Fruit fly (Drosophila melanogaster) whole organism, embryonic: ENCODE measurements around the gene Rpp14b.

Experiments
- CG10147 ChIP-seq: fragments of 200-800 bp; sonication (Bioruptor generic); optimal IDR thresholded peaks from 2 replicates; lab custom pipeline; 2019; ENCODE audit warnings: missing biosample characterization, mild to moderate bottlenecking, missing genetic modification characterization, moderate library complexity
- CG10979 ChIP-seq: fragments of 200-800 bp; sonication (Bioruptor generic); optimal IDR thresholded peaks from 2 replicates; lab custom pipeline; 2018; ENCODE audit warnings: missing biosample characterization, mild to moderate bottlenecking, missing genetic modification characterization, moderate library complexity
- CG11723 ChIP-seq: fragments of 200-800 bp; sonication (Bioruptor generic); optimal IDR thresholded peaks from 2 replicates; lab custom pipeline; 2017; ENCODE audit warnings: missing biosample characterization, mild to moderate bottlenecking, missing genetic modification characterization
- CG13123 ChIP-seq: fragments of 200-800 bp; sonication (Bioruptor generic); optimal IDR thresholded peaks from 2 replicates; lab custom pipeline; 2016; ENCODE audit warnings: missing biosample characterization, missing genetic modification characterization
- CG1647 ChIP-seq: fragments of 200-800 bp; sonication (Bioruptor generic); optimal IDR thresholded peaks from 3 replicates; lab custom pipeline; 2016; ENCODE audit warnings: missing biosample characterization, missing genetic modification characterization
- CG3995 ChIP-seq: fragments of 200-800 bp; sonication (Bioruptor generic); optimal IDR thresholded peaks from 3 replicates; lab custom pipeline; 2016; ENCODE audit warnings: missing biosample characterization, missing genetic modification characterization
- CG42726 ChIP-seq: fragments of 200-800 bp; sonication (Bioruptor generic); IDR thresholded peaks from 2 replicates; pipeline ENCODE4 v1.3.6; 2022; ENCODE audit warnings: missing biosample characterization, missing genetic modification characterization; ENCODE audit not compliant: partially characterized antibody
- CG4617 ChIP-seq: fragments of 200-800 bp; sonication (Bioruptor generic); optimal IDR thresholded peaks from 3 replicates; lab custom pipeline; 2016; ENCODE audit warnings: missing biosample characterization, missing genetic modification characterization, borderline replicate concordance
- CG5953 ChIP-seq: fragments of 200-800 bp; sonication (Bioruptor generic); IDR thresholded peaks from 2 replicates; pipeline ENCODE4 v1.3.6; 2022; ENCODE audit warnings: missing biosample characterization, missing genetic modification characterization
- CG6689 ChIP-seq: fragments of 200-800 bp; sonication (Bioruptor generic); IDR thresholded peaks from 2 replicates; pipeline ENCODE4 v1.3.6; 2022; ENCODE audit warnings: missing biosample characterization, missing genetic modification characterization
- CG6813 ChIP-seq: fragments of 200-800 bp; sonication (Bioruptor generic); optimal IDR thresholded peaks from 2 replicates; lab custom pipeline; 2017; ENCODE audit warnings: missing biosample characterization, missing genetic modification characterization, mild to moderate bottlenecking, moderate library complexity, missing genetic modification reagents
- CG7745 ChIP-seq: fragments of 200-800 bp; sonication (Bioruptor generic); optimal IDR thresholded peaks from 2 replicates; lab custom pipeline; 2018; ENCODE audit warnings: missing biosample characterization, mild to moderate bottlenecking, missing genetic modification characterization, moderate library complexity
- CG7963 ChIP-seq: fragments of 200-800 bp; sonication (Bioruptor generic); IDR thresholded peaks from 3 replicates; pipeline ENCODE4 v1.3.6; 2022; ENCODE audit warnings: missing biosample characterization, missing genetic modification characterization; ENCODE audit not compliant: partially characterized antibody
- CG8388 ChIP-seq: fragments of 200-800 bp; sonication (Bioruptor generic); optimal IDR thresholded peaks from 2 replicates; lab custom pipeline; 2019; ENCODE audit warnings: missing biosample characterization, mild to moderate bottlenecking, missing genetic modification characterization, moderate library complexity
- CG9817 ChIP-seq: fragments of 200-800 bp; sonication (Bioruptor generic); optimal IDR thresholded peaks from 2 replicates; lab custom pipeline; 2018; ENCODE audit warnings: missing biosample characterization, mild to moderate bottlenecking, missing genetic modification characterization, moderate library complexity
- Chrac-16 ChIP-seq: fragments of 200-800 bp; sonication (Bioruptor generic); optimal IDR thresholded peaks from 3 replicates; lab custom pipeline; 2016; ENCODE audit warnings: missing biosample characterization, missing genetic modification characterization
- Dek ChIP-seq: fragments of 200-800 bp; sonication (Bioruptor generic); optimal IDR thresholded peaks from 3 replicates; lab custom pipeline; 2019; ENCODE audit warnings: missing biosample characterization, mild to moderate bottlenecking, missing genetic modification characterization, moderate library complexity
- Drgx ChIP-seq: fragments of 200-800 bp; sonication (Bioruptor generic); IDR thresholded peaks from 2 replicates; pipeline ENCODE4 v1.3.6; 2022; ENCODE audit warnings: missing biosample characterization, missing genetic modification characterization
- E2f1 ChIP-seq: fragments of 200-800 bp; sonication (Bioruptor generic); IDR thresholded peaks from 2 replicates; pipeline ENCODE4 v1.3.6; 2022; ENCODE audit warnings: missing biosample characterization, missing genetic modification characterization
- Eip74EF ChIP-seq, 2 experiments: fragments of 200-800 bp in 1 of 2; fragments of >200 bp in 1 of 2; sonication (Bioruptor generic) in 1 of 2; optimal IDR thresholded peaks; 2 replicates each; lab custom pipeline; 2017 to 2019; ENCODE audit warnings: missing biosample characterization in 2 of 2, missing genetic modification characterization in 2 of 2, mild to moderate bottlenecking in 1 of 2, moderate library complexity in 1 of 2
- Ets65A ChIP-seq: fragments of 200-800 bp; sonication (Bioruptor generic); peaks from one replicate; lab custom pipeline; 2016; ENCODE audit warnings: missing biosample characterization, missing genetic modification characterization
- H15 ChIP-seq: fragments of 200-800 bp; sonication (Bioruptor generic); IDR thresholded peaks from 3 replicates; pipeline ENCODE4 v1.3.6; 2022; ENCODE audit warnings: missing biosample characterization, missing genetic modification characterization
- HHEX ChIP-seq: fragments of 200-800 bp; sonication (Bioruptor generic); optimal IDR thresholded peaks from 3 replicates; lab custom pipeline; 2017; ENCODE audit warnings: missing biosample characterization, mild to moderate bottlenecking, missing genetic modification characterization, missing genetic modification reagents
- Pdp1 ChIP-seq, 2 experiments: fragments of 200-800 bp; sonication (Bioruptor generic); optimal IDR thresholded peaks; 3 replicates each; lab custom pipeline; 2016; ENCODE audit warnings: missing biosample characterization in 2 of 2, missing genetic modification characterization in 2 of 2, mild to moderate bottlenecking in 1 of 2, moderate library complexity in 1 of 2
- Rfx ChIP-seq: fragments of 200-800 bp; sonication (Bioruptor generic); IDR thresholded peaks from 2 replicates; pipeline ENCODE4 v1.3.6; 2022; ENCODE audit warnings: missing biosample characterization, missing genetic modification characterization
- Rx ChIP-seq: fragments of 200-800 bp; sonication (Bioruptor generic); IDR thresholded peaks from 2 replicates; pipeline ENCODE4 v1.3.6; 2022; ENCODE audit warnings: missing biosample characterization, missing genetic modification characterization
- Spps ChIP-seq: fragments of 200-800 bp; sonication (Bioruptor generic); optimal IDR thresholded peaks from 2 replicates; lab custom pipeline; 2018; ENCODE audit warnings: missing biosample characterization, mild to moderate bottlenecking, missing genetic modification characterization
- bsh ChIP-seq, 2 experiments: fragments of 200-800 bp; sonication (Bioruptor generic); optimal IDR thresholded peaks; 2 replicates each; lab custom pipeline; 2017 to 2018; ENCODE audit warnings: mild to moderate bottlenecking in 2 of 2, missing biosample characterization in 2 of 2, missing genetic modification characterization in 2 of 2, moderate library complexity in 1 of 2
- btn ChIP-seq: fragments of 200-800 bp; sonication (Bioruptor generic); optimal IDR thresholded peaks from 2 replicates; lab custom pipeline; 2016; ENCODE audit warnings: missing biosample characterization, missing genetic modification characterization
- cas ChIP-seq: fragments of 200-800 bp; sonication (Bioruptor generic); IDR thresholded peaks from 2 replicates; pipeline ENCODE4 v1.3.6; 2022; ENCODE audit warnings: missing biosample characterization, missing genetic modification characterization
- da ChIP-seq: fragments of 200-800 bp; sonication (Bioruptor generic); optimal IDR thresholded peaks from 2 replicates; lab custom pipeline; 2016; ENCODE audit warnings: missing biosample characterization, missing genetic modification characterization
- dpn ChIP-seq, 2 experiments: fragments of 200-800 bp; sonication (Bioruptor generic); optimal IDR thresholded peaks; 3 replicates each; lab custom pipeline; 2016; ENCODE audit warnings: missing biosample characterization in 2 of 2, missing genetic modification characterization in 2 of 2
- gem ChIP-seq: fragments of 200-800 bp; sonication (Bioruptor generic); optimal IDR thresholded peaks from 2 replicates; lab custom pipeline; 2019; ENCODE audit warnings: missing biosample characterization, mild to moderate bottlenecking, missing genetic modification characterization, moderate library complexity
- grn ChIP-seq: fragments of 200-800 bp; sonication (Bioruptor generic); optimal IDR thresholded peaks from 3 replicates; lab custom pipeline; 2017; ENCODE audit warnings: missing biosample characterization, missing genetic modification characterization
- h ChIP-seq: fragments of >200 bp; optimal IDR thresholded peaks from 2 replicates; lab custom pipeline; 2017
- hth ChIP-seq: fragments of >200 bp; optimal IDR thresholded peaks from 2 replicates; lab custom pipeline; 2017; ENCODE audit warnings: inconsistent platforms
- insv ChIP-seq, 2 experiments: fragments of 200-800 bp; sonication (Bioruptor generic); optimal IDR thresholded peaks; 3 replicates each; lab custom pipeline; 2016 to 2018; ENCODE audit warnings: missing biosample characterization in 2 of 2, missing genetic modification characterization in 2 of 2
- maf-S ChIP-seq: fragments of 200-800 bp; sonication (Bioruptor generic); optimal IDR thresholded peaks from 2 replicates; lab custom pipeline; 2016; ENCODE audit warnings: missing biosample characterization, missing genetic modification characterization
- nom ChIP-seq: fragments of 200-800 bp; sonication (Bioruptor generic); optimal IDR thresholded peaks from 2 replicates; lab custom pipeline; 2017; ENCODE audit warnings: missing biosample characterization, missing genetic modification characterization, mild to moderate bottlenecking, moderate library complexity, missing genetic modification reagents
- pan ChIP-seq, 4 experiments: fragments of >200 bp in 3 of 4; fragments of 200-800 bp in 1 of 4; sonication (Bioruptor generic) in 1 of 4; optimal IDR thresholded peaks in 3 of 4; IDR thresholded peaks in 1 of 4; 2 replicates each; pipeline versions ENCODE4 v1.3.6 to Lab custom; 2017 to 2022; ENCODE audit warnings: missing biosample characterization in 2 of 4, missing genetic modification characterization in 2 of 4, mixed read lengths in 1 of 4
- sens ChIP-seq: fragments of 200-800 bp; sonication (Bioruptor generic); peaks from one replicate; lab custom pipeline; 2016; ENCODE audit warnings: missing biosample characterization, missing genetic modification characterization
- sob ChIP-seq: fragments of 200-800 bp; sonication (Bioruptor generic); IDR thresholded peaks from 2 replicates; pipeline ENCODE4 v1.3.6; 2022; ENCODE audit warnings: missing biosample characterization, missing genetic modification characterization
- sug ChIP-seq: fragments of 200-800 bp; optimal IDR thresholded peaks from 2 replicates; lab custom pipeline; 2019; ENCODE audit warnings: missing biosample characterization, mild to moderate bottlenecking, missing genetic modification characterization, moderate library complexity
- tap ChIP-seq: fragments of 200-800 bp; optimal IDR thresholded peaks from 3 replicates; lab custom pipeline; 2019; ENCODE audit warnings: missing biosample characterization, mild to moderate bottlenecking, missing genetic modification characterization, moderate library complexity
- twi ChIP-seq: fragments of 200-800 bp; optimal IDR thresholded peaks from 2 replicates; lab custom pipeline; 2019; ENCODE audit warnings: missing biosample characterization, mild to moderate bottlenecking, missing genetic modification characterization, moderate library complexity
- unpg ChIP-seq: fragments of 200-800 bp; sonication (Bioruptor generic); optimal IDR thresholded peaks from 3 replicates; lab custom pipeline; 2018; ENCODE audit warnings: missing biosample characterization, mild to moderate bottlenecking, missing genetic modification characterization, moderate library complexity
- zfh1 ChIP-seq: fragments of 200-800 bp; sonication (Bioruptor generic); IDR thresholded peaks from 3 replicates; pipeline ENCODE4 v1.3.6; 2022; ENCODE audit warnings: missing biosample characterization, missing genetic modification characterization

The Rpp14b gene

dm6 chr3R:30012602-30013489, 42.9 kb upstream of the Rpp14b start (continued):
- TF ChIP-seq Eip74EF (GFP tag; optimal IDR thresholded peaks at IDR 0.05; lab: Kevin White, UChicago) (no peak), CG11723 (GFP tag; lab: Kevin White, UChicago) (no peak), CG7745 (tag; lab: Kevin White, UChicago) (no peak), CG13123 (GFP tag; lab: Kevin White, UChicago) (no peak), h (no peak), btn (GFP tag; lab: Kevin White, UChicago) (no peak), hth (no peak), grn (GFP tag; lab: Kevin White, UChicago) (peak; percentile 71), CG10147 (GFP tag; lab: Kevin White, UChicago) (no peak), CG6689 (GFP tag; lab: Robert Waterston, UW) (no peak), CG10979 (tag; lab: Kevin White, UChicago) (no peak), dpn (GFP tag; optimal IDR thresholded peaks at IDR 0.05; lab: Kevin White, UChicago) (peak in 1 of 2 experiments; percentile 19), Dek (tag; lab: Kevin White, UChicago) (peak; percentile 20), CG3995 (GFP tag; lab: Kevin White, UChicago) (no peak), da (no peak), Rx (GFP tag; lab: Robert Waterston, UW) (no peak; the same call in 1 of the 2 replicates), insv (GFP tag; optimal IDR thresholded peaks at IDR 0.05; lab: Kevin White, UChicago) (no peak), tap (tag; lab: Kevin White, UChicago) (no peak), H15 (GFP tag; lab: Robert Waterston, UW) (no peak), CG9817 (tag; lab: Kevin White, UChicago) (no peak), HHEX (no peak)
- TF ChIP-seq, all 482 proteins: peak for 77

- TF ChIP-seq zfh1 (no peak), bsh (GFP tag; optimal IDR thresholded peaks at IDR 0.05; lab: Kevin White, UChicago) (peak in 1 of 2 experiments; percentile 67), nom (GFP tag; lab: Kevin White, UChicago) (peak; percentile 98), Chrac-16 (GFP tag; lab: Kevin White, UChicago) (no peak), CG5953 (GFP tag; lab: Robert Waterston, UW) (no peak), CG42726 (no peak), sens (GFP tag; lab: Kevin White, UChicago) (peak; percentile 33), Drgx (GFP tag; lab: Robert Waterston, UW) (peak; percentile 66), Ets65A (GFP tag; lab: Kevin White, UChicago) (peak; percentile 40)
These were observed 41.8 kb upstream of the Rpp14b start for dm6 chr3R:30013909-30014308.

- TF ChIP-seq Spps (tag; lab: Kevin White, UChicago) (no peak), CG6813 (GFP tag; lab: Kevin White, UChicago) (no peak), hth (no peak), Pdp1 (GFP tag; optimal IDR thresholded peaks at IDR 0.05; lab: Kevin White, UChicago) (peak in 1 of 2 experiments; percentile 91), nom (GFP tag; lab: Kevin White, UChicago) (no peak), CG4617 (GFP tag; lab: Kevin White, UChicago) (no peak), CG7963 (GFP tag; lab: Robert Waterston, UW) (no peak), maf-S (GFP tag; lab: Kevin White, UChicago) (no peak), unpg (GFP tag; lab: Kevin White, UChicago) (no peak), Rfx (GFP tag; lab: Robert Waterston, UW) (no peak), sob (GFP tag; lab: Robert Waterston, UW) (no peak), sug (tag; lab: Kevin White, UChicago) (peak; percentile 31), pan (optimal IDR thresholded peaks at IDR 0.05; lab: Kevin White, UChicago) (no peak), pan (GFP tag; optimal IDR thresholded peaks at IDR 0.05 in 1 of 2, IDR thresholded peaks at IDR 0.05 in 1 of 2) (no peak), twi (tag; lab: Kevin White, UChicago) (no peak), gem (tag; lab: Kevin White, UChicago) (no peak), cas (GFP tag; lab: Robert Waterston, UW) (no peak), E2f1 (GFP tag; lab: Robert Waterston, UW) (no peak), CG8388 (GFP tag; lab: Kevin White, UChicago) (no peak), CG1647 (GFP tag; lab: Kevin White, UChicago) (no peak)
These were observed 41.3 kb upstream of the Rpp14b start for dm6 chr3R:30014480-30014879.
